Worm (Caenorhabditis elegans): Measurements from ENCODE around the gene msp-76.

DNA sequence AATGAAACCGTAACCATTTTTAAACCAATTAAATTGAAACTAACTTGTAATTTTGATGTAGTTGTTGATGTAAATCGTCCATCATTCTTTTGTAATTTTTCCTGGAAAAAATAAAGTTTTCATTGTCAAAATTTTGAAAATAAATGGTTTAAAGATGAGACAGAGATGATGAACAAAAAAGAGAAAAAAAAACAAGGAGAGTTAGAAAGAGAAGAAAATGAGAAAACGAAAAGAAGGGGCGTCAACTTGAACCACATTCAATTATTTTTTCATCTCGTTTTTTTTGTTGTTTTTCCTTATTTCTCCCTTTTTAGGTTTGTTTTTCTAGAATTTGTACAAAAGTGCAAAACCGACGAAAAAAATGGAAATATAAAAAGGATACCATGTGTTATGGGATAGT lies 13.2 kb upstream of the msp-76 start, which contains the start of gene nhr-34:
- TF ChIP-seq snpc-4 (tag; optimal IDR thresholded peaks at IDR 0.05): no peak
- TF ChIP-seq lin-13 (GFP tag; optimal IDR thresholded peaks at IDR 0.05): no peak
- no peak for TF ChIP-seq C34F6.9 (tag; optimal IDR thresholded peaks at IDR 0.05)
